Worm (Caenorhabditis elegans): ENCODE results near the gene him-6.
A peak's percentile ranks its signal among the peaks of the same experiment; 100 is the strongest.

The him-6 gene

ce11 chrIV:12531464-12531863 lies 40.9 kb downstream of the him-6 start:
- peak; percentile 89 for TF ChIP-seq elt-1 (tag; optimal IDR thresholded peaks at IDR 0.05)
- TF ChIP-seq nhr-25 (tag; optimal IDR thresholded peaks at IDR 0.05), result peak; percentile 73
- no peak for TF ChIP-seq zag-1 (tag; optimal IDR thresholded peaks at IDR 0.05)
- TF ChIP-seq nhr-23 (tag; optimal IDR thresholded peaks at IDR 0.05), result peak; percentile 33

ce11 chrIV:12536358-12536757 lies 45.8 kb downstream of the him-6 start:
- TF ChIP-seq eor-1 (tag; optimal IDR thresholded peaks at IDR 0.05), result no peak
- TF ChIP-seq nhr-76 (tag; optimal IDR thresholded peaks at IDR 0.05), result no peak
- TF ChIP-seq egl-5 (tag; optimal IDR thresholded peaks at IDR 0.05), result no peak
- no peak for TF ChIP-seq nfya-1 (tag; optimal IDR thresholded peaks at IDR 0.05; ENCODE audit: insufficient read depth)
- no peak for TF ChIP-seq aly-2 (tag; optimal IDR thresholded peaks at IDR 0.05)
- TF ChIP-seq daf-12 (tag; optimal IDR thresholded peaks at IDR 0.05), result no peak
- TF ChIP-seq lin-15B (tag; optimal IDR thresholded peaks at IDR 0.05), result no peak
- TF ChIP-seq unc-62 (GFP tag; optimal IDR thresholded peaks at IDR 0.05), result no peak
- TF ChIP-seq nhr-237 (tag; optimal IDR thresholded peaks at IDR 0.05), result no peak
- TF ChIP-seq tbx-2 (tag; optimal IDR thresholded peaks at IDR 0.05), result no peak
- no peak for TF ChIP-seq ceh-82 (tag; optimal IDR thresholded peaks at IDR 0.05)
- no peak for TF ChIP-seq hmg-11 (tag; optimal IDR thresholded peaks at IDR 0.05)

ce11 chrIV:12537694-12538093 lies 47.1 kb downstream of the him-6 start:
- TF ChIP-seq fkh-10 (GFP tag; optimal IDR thresholded peaks at IDR 0.05) (no peak), tbx-2 (tag; optimal IDR thresholded peaks at IDR 0.05) (no peak)

DNA sequence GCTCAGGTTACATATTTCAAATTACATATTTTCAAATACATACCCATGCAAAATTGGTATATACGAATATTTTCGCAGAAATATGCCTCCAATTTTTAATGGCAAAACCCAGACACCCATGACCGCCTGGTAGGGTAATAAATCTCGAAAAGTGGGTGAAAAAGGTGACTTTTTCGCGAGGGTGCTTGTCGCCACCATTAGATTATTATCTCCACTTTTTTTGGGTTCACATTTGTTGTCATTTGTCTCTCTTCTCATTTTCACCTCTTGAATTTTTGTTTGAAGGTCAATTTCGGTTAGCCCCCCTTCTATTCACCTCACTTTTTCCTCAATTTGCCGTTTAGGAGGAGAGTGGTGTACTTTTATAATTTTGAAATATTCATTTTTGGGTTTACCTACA lies 49.7 kb downstream of the him-6 start:
- peak; percentile 5 for TF ChIP-seq elt-1 (tag; optimal IDR thresholded peaks at IDR 0.05)
- no peak for TF ChIP-seq hmg-11 (tag; optimal IDR thresholded peaks at IDR 0.05)
- TF ChIP-seq ceh-9 (tag; optimal IDR thresholded peaks at IDR 0.05), result no peak
- peak; percentile 44 for TF ChIP-seq nhr-25 (tag; optimal IDR thresholded peaks at IDR 0.05)

DNA sequence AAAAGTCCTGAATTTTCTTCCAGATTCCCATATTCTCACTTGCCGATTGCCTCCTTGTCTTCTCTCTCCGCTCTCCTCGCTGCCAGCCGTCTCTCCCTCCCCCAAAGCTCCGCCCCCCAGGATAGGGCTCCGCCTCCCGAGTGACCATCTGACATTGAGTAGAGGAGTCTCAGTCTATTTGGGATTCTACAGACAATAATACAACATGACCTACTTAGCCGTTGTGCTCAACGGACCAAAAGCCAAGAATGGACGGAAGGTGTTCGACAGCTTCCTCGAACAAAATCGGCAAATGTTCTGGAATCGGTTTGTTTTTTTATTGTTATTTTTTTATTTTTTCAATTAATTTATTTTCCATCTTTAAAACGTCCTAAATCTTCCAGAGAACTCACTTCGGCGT lies 51.4 kb downstream of the him-6 start, which contains the start of gene ham-1:
TSS of gene ham-1 (plus strand) at position 173 of the 400 bp plus-strand sequence.
- TF ChIP-seq elt-2 (tag; optimal IDR thresholded peaks at IDR 0.05), result no peak
- TF ChIP-seq snpc-4 (tag; optimal IDR thresholded peaks at IDR 0.05), result no peak
- no peak for TF ChIP-seq fkh-10 (GFP tag; optimal IDR thresholded peaks at IDR 0.05)
- TF ChIP-seq egl-5 (tag; optimal IDR thresholded peaks at IDR 0.05), result no peak
- TF ChIP-seq ztf-11 (tag; optimal IDR thresholded peaks at IDR 0.05), result no peak
- no peak for TF ChIP-seq nhr-12 (tag; optimal IDR thresholded peaks at IDR 0.05)
- no peak for TF ChIP-seq nhr-77 (tag; optimal IDR thresholded peaks at IDR 0.05)
- no peak for TF ChIP-seq elt-1 (tag; optimal IDR thresholded peaks at IDR 0.05)

ce11 chrIV:12544624-12545023 lies 54.0 kb downstream of the him-6 start:
- no peak for TF ChIP-seq nhr-25 (tag; optimal IDR thresholded peaks at IDR 0.05)
- no peak for TF ChIP-seq nhr-11 (tag; optimal IDR thresholded peaks at IDR 0.05)
- TF ChIP-seq lsy-12 (tag; optimal IDR thresholded peaks at IDR 0.05), result no peak
- TF ChIP-seq elt-3 (tag; optimal IDR thresholded peaks at IDR 0.05), result no peak
- no peak for TF ChIP-seq jun-1 (tag; optimal IDR thresholded peaks at IDR 0.05)
- no peak for TF ChIP-seq pha-4 (tag; optimal IDR thresholded peaks at IDR 0.05)
- no peak for TF ChIP-seq ceh-16 (tag; optimal IDR thresholded peaks at IDR 0.05)
- TF ChIP-seq sea-2 (GFP tag; optimal IDR thresholded peaks at IDR 0.05), result no peak
- TF ChIP-seq mdl-1 (tag; optimal IDR thresholded peaks at IDR 0.05), result no peak
- TF ChIP-seq ZK546.5 (tag; optimal IDR thresholded peaks at IDR 0.05), result no peak
- TF ChIP-seq fos-1 (tag; optimal IDR thresholded peaks at IDR 0.05), result no peak
- no peak for TF ChIP-seq nhr-67 (tag; optimal IDR thresholded peaks at IDR 0.05)
- TF ChIP-seq ama-1 (optimal IDR thresholded peaks at IDR 0.05), result no peak
